Fruit fly (Drosophila melanogaster) whole organism, embryonic: ENCODE data around the gene CG13659.

Source experiments
- CG8388 ChIP-seq: fragments of 200-800 bp; sonication (Bioruptor generic); optimal IDR thresholded peaks from 2 replicates; lab custom pipeline; 2019; ENCODE audit warnings: missing biosample characterization, mild to moderate bottlenecking, missing genetic modification characterization, moderate library complexity
- lmd ChIP-seq: fragments of 200-800 bp; sonication (Bioruptor generic); IDR thresholded peaks from 2 replicates; pipeline ENCODE4 v1.3.6; 2022; ENCODE audit warnings: missing biosample characterization, missing genetic modification characterization

dm6 chr3R:25265589-25266201 lies 35.0 kb upstream of the CG13659 start, which contains the start of the genes GlnRS and RIOK2:
- TF ChIP-seq lmd (GFP tag; lab: Robert Waterston, UW) = no peak
- no peak for TF ChIP-seq CG8388 (GFP tag; lab: Kevin White, UChicago)
